Fruit fly (Drosophila melanogaster): ENCODE results near the gene CBP.

Gene CBP

dm6 chrX:7372475-7372874, 35.3 kb downstream of the CBP start:
- TF ChIP-seq Hr96 (GFP tag; optimal IDR thresholded peaks at IDR 0.05) (no peak), cnc (optimal IDR thresholded peaks at IDR 0.05) (no peak)

DNA sequence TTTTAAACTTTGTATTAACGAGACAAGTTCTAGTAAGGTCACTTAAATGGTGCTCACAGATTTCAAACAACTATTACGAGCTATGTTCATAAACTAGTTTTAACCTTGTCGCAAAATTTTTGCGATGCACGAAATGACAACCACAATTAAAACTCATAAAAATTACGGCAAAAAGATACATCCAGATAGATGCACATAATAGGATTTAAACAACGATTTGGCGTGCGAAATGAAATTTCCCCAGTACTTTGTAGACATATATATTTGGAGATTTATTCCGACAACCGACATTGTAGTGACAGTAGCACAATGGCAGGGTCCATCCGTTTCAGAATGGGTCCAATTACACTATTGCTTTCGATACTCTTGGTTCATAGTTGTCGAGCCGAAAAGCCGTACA, 40.7 kb downstream of the CBP start, which contains the start of gene CheA7a:
CheA7a (plus strand) TSS at position 301 of the 400 bp plus-strand sequence.
- TF ChIP-seq CG11617 (GFP tag; optimal IDR thresholded peaks at IDR 0.05) = no peak
- TF ChIP-seq CG14711 (tag; optimal IDR thresholded peaks at IDR 0.05) = no peak
- no peak for TF ChIP-seq pad (GFP tag; optimal IDR thresholded peaks at IDR 0.05)
- TF ChIP-seq cnc (optimal IDR thresholded peaks at IDR 0.05) = no peak
- no peak for TF ChIP-seq CG1620 (GFP tag; optimal IDR thresholded peaks at IDR 0.05)
- TF ChIP-seq bab1 (GFP tag; optimal IDR thresholded peaks at IDR 0.05) = no peak
- TF ChIP-seq CG7101 (tag; optimal IDR thresholded peaks at IDR 0.05) = no peak
- no peak for TF ChIP-seq Mnt (GFP tag; optimal IDR thresholded peaks at IDR 0.05)

dm6 chrX:7379569-7379968, 42.4 kb downstream of the CBP start:
- TF ChIP-seq cic (GFP tag; optimal IDR thresholded peaks at IDR 0.05) (no peak), Clk (GFP tag; optimal IDR thresholded peaks at IDR 0.05) (no peak), Mnt (GFP tag; optimal IDR thresholded peaks at IDR 0.05) (no peak), tj (GFP tag; optimal IDR thresholded peaks at IDR 0.05) (no peak), bab1 (GFP tag; optimal IDR thresholded peaks at IDR 0.05) (no peak), Hr96 (GFP tag; optimal IDR thresholded peaks at IDR 0.05) (no peak), CG7101 (tag; optimal IDR thresholded peaks at IDR 0.05) (no peak)

DNA sequence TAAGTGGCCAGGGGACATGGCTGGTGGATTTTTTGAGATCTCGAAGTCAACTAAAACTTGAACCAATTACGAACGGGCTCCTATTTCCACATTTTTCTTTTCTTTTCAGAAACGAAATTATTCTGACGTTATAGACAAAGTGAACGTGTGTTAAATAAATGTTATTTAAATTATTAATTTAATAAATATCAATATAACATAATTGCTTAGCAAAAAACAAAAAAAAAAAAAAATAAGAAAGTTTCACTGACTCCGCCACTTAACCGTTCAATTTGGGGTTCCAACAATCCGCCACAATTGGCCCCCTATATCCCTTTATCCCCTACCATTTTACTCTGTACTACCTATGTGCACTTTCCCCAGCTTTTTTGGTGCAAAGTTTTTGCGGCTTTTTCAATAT, 45.7 kb downstream of the CBP start, which contains the start of gene CG42781:
CG42781 (minus strand) TSS at position 101 of the 400 bp plus-strand sequence.
- no peak for TF ChIP-seq cnc (optimal IDR thresholded peaks at IDR 0.05)
- TF ChIP-seq Clk (GFP tag; optimal IDR thresholded peaks at IDR 0.05) = no peak
- TF ChIP-seq pad (GFP tag; optimal IDR thresholded peaks at IDR 0.05) = no peak
- TF ChIP-seq CG1620 (GFP tag; optimal IDR thresholded peaks at IDR 0.05) = no peak
- no peak for TF ChIP-seq Mnt (GFP tag; optimal IDR thresholded peaks at IDR 0.05)
